Worm (Caenorhabditis elegans) whole organism, early embryonic: ENCODE data around the gene T08B6.1.

Experiments used
- F13C5.2 ChIP-seq: sonication (generic microtip); optimal IDR thresholded peaks from 2 replicates; lab custom pipeline; 2017; ENCODE audit warnings: mild to moderate bottlenecking, missing genetic modification characterization, inconsistent platforms, missing compliant biosample characterization
- ama-1 ChIP-seq: fragments of 150-350 bp; optimal IDR thresholded peaks from 2 replicates; lab custom pipeline; 2014
- flt-1 ChIP-seq: fragments of 200-800 bp; sonication (Bioruptor generic); IDR thresholded peaks from 2 replicates; pipeline ENCODE4 v1.3.6; 2022; ENCODE audit warnings: missing genetic modification characterization, missing compliant biosample characterization
- hnd-1 ChIP-seq: sonication (generic microtip); optimal IDR thresholded peaks from 2 replicates; lab custom pipeline; 2016; ENCODE audit warnings: missing genetic modification characterization, missing compliant biosample characterization
- pes-1 ChIP-seq: fragments of 200-800 bp; sonication (Bioruptor generic); IDR thresholded peaks from 2 replicates; pipeline ENCODE4 v1.3.6; 2022; ENCODE audit warnings: missing genetic modification reagents, missing genetic modification characterization, missing compliant biosample characterization

DNA sequence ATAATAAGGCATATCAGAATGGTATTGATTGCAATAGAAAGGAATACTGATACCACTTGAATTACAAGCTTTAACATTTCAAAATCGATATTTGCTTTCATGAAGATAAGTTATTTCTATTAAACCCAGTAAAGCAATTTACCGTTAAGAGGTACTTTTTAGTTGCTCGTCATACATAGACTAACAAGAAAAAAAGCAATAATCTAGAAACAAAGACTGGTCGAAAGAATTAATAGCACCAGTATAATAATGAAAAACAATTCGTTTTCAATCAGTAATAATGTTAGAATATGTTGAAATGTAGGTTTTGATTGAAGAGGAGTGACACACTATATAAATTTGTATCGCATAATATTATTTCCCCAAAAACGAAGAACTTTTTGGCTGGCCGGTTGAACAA, 16.6 kb downstream of the T08B6.1 start, which contains the start of gene str-175:
- TF ChIP-seq F13C5.2, result no peak
- no peak for TF ChIP-seq flt-1 (GFP tag; lab: Robert Waterston, UW)
- no peak for TF ChIP-seq pes-1 (GFP tag; lab: Robert Waterston, UW)
- no peak for TF ChIP-seq hnd-1 (tag; lab: Kevin White, UChicago)
- TF ChIP-seq ama-1 (lab: Kevin White, UChicago), result no peak
